Fruit fly (Drosophila melanogaster) whole organism, embryonic: ENCODE measurements around the gene CG33108.
A peak's percentile ranks its signal among the peaks of the same experiment; 100 is the strongest.

Experiments used
- B-H2 ChIP-seq: fragments of 200-800 bp; sonication (Bioruptor generic); optimal IDR thresholded peaks from 2 replicates; lab custom pipeline; 2018; ENCODE audit warnings: missing biosample characterization, mild to moderate bottlenecking, missing genetic modification characterization
- BEAF-32 ChIP-seq: fragments of 200-800 bp; sonication (Bioruptor generic); optimal IDR thresholded peaks from 3 replicates; lab custom pipeline; 2017; ENCODE audit warnings: missing biosample characterization, missing genetic modification characterization, mild to moderate bottlenecking, moderate library complexity, missing genetic modification reagents
- CG10147 ChIP-seq: fragments of 200-800 bp; sonication (Bioruptor generic); optimal IDR thresholded peaks from 2 replicates; lab custom pipeline; 2019; ENCODE audit warnings: missing biosample characterization, mild to moderate bottlenecking, missing genetic modification characterization, moderate library complexity
- CG10321 ChIP-seq: fragments of 200-800 bp; sonication (Bioruptor generic); IDR thresholded peaks from 2 replicates; pipeline ENCODE4 v1.3.6; 2022; ENCODE audit warnings: missing biosample characterization, missing genetic modification characterization
- CG10462 ChIP-seq: fragments of 200-800 bp; sonication (Bioruptor generic); optimal IDR thresholded peaks from 2 replicates; lab custom pipeline; 2016; ENCODE audit warnings: missing biosample characterization, missing genetic modification characterization
- CG12769 ChIP-seq: fragments of 200-800 bp; sonication (Bioruptor generic); optimal IDR thresholded peaks from 2 replicates; lab custom pipeline; 2019; ENCODE audit warnings: missing biosample characterization, mild to moderate bottlenecking, missing genetic modification characterization, moderate library complexity
- CG14441 ChIP-seq: fragments of 200-800 bp; sonication (Bioruptor generic); IDR thresholded peaks from 2 replicates; pipeline ENCODE4 v1.3.6; 2022; ENCODE audit warnings: missing biosample characterization, missing genetic modification characterization
- CG15011 ChIP-seq: fragments of 200-800 bp; sonication (Bioruptor generic); optimal IDR thresholded peaks from 3 replicates; lab custom pipeline; 2018; ENCODE audit warnings: missing biosample characterization, mild to moderate bottlenecking, missing genetic modification characterization
- CG15073 ChIP-seq: fragments of 200-800 bp; sonication (Bioruptor generic); optimal IDR thresholded peaks from 2 replicates; lab custom pipeline; 2016; ENCODE audit warnings: missing biosample characterization, missing genetic modification characterization
- CG17361 ChIP-seq: fragments of 200-800 bp; sonication (Bioruptor generic); IDR thresholded peaks from 3 replicates; pipeline ENCODE4 v1.3.6; 2022; ENCODE audit warnings: missing biosample characterization, missing genetic modification characterization
- CG17802 ChIP-seq: fragments of 200-800 bp; sonication (Bioruptor generic); optimal IDR thresholded peaks from 2 replicates; lab custom pipeline; 2018; ENCODE audit warnings: missing biosample characterization, mild to moderate bottlenecking, missing genetic modification characterization, moderate library complexity
- CG2129 ChIP-seq: fragments of 200-800 bp; sonication (Bioruptor generic); IDR thresholded peaks from 2 replicates; pipeline ENCODE4 v1.3.6; 2022; ENCODE audit warnings: missing biosample characterization, missing genetic modification characterization; ENCODE audit not compliant: partially characterized antibody
- CG33213 ChIP-seq: fragments of 200-800 bp; sonication (Bioruptor generic); optimal IDR thresholded peaks from 3 replicates; lab custom pipeline; 2016; ENCODE audit warnings: missing biosample characterization, missing genetic modification characterization
- CG33557 ChIP-seq: fragments of 200-800 bp; sonication (Bioruptor generic); optimal IDR thresholded peaks from 2 replicates; lab custom pipeline; 2019; ENCODE audit warnings: missing biosample characterization, mild to moderate bottlenecking, missing genetic modification characterization, moderate library complexity
- CG4328 ChIP-seq: fragments of 200-800 bp; sonication (Bioruptor generic); optimal IDR thresholded peaks from 3 replicates; lab custom pipeline; 2017; ENCODE audit warnings: missing biosample characterization, missing genetic modification reagents, missing genetic modification characterization
- CG4617 ChIP-seq: fragments of 200-800 bp; sonication (Bioruptor generic); optimal IDR thresholded peaks from 3 replicates; lab custom pipeline; 2016; ENCODE audit warnings: missing biosample characterization, missing genetic modification characterization, borderline replicate concordance
- CG4730 ChIP-seq: fragments of 200-800 bp; sonication (Bioruptor generic); IDR thresholded peaks from 2 replicates; pipeline ENCODE4 v1.3.6; 2022; ENCODE audit warnings: missing biosample characterization, missing genetic modification characterization
- CG4820 ChIP-seq: fragments of 200-800 bp; sonication (Bioruptor generic); optimal IDR thresholded peaks from 3 replicates; lab custom pipeline; 2016; ENCODE audit warnings: missing biosample characterization, missing genetic modification characterization
- CG5180 ChIP-seq: fragments of 200-800 bp; sonication (Bioruptor generic); optimal IDR thresholded peaks from 3 replicates; lab custom pipeline; 2017; ENCODE audit warnings: missing biosample characterization, missing genetic modification characterization, mild to moderate bottlenecking, moderate library complexity, missing genetic modification reagents
- CG6254 ChIP-seq: fragments of 200-800 bp; sonication (Bioruptor generic); optimal IDR thresholded peaks from 3 replicates; lab custom pipeline; 2017; ENCODE audit warnings: mild to moderate bottlenecking, missing biosample characterization, missing genetic modification reagents, missing genetic modification characterization
- CG6683 ChIP-seq: fragments of 200-800 bp; sonication (Bioruptor generic); optimal IDR thresholded peaks from 2 replicates; lab custom pipeline; 2017; ENCODE audit warnings: missing biosample characterization, mild to moderate bottlenecking, missing genetic modification characterization, missing genetic modification reagents
- CG8388 ChIP-seq: fragments of 200-800 bp; sonication (Bioruptor generic); optimal IDR thresholded peaks from 2 replicates; lab custom pipeline; 2019; ENCODE audit warnings: missing biosample characterization, mild to moderate bottlenecking, missing genetic modification characterization, moderate library complexity
- CG9215 ChIP-seq: fragments of 200-800 bp; sonication (Bioruptor generic); IDR thresholded peaks from 2 replicates; pipeline ENCODE4 v1.3.6; 2022; ENCODE audit warnings: missing biosample characterization, missing genetic modification characterization
- Chrac-16 ChIP-seq: fragments of 200-800 bp; sonication (Bioruptor generic); optimal IDR thresholded peaks from 3 replicates; lab custom pipeline; 2016; ENCODE audit warnings: missing biosample characterization, missing genetic modification characterization
- Dip2 ChIP-seq: fragments of 200-800 bp; sonication (Bioruptor generic); IDR thresholded peaks from 2 replicates; pipeline ENCODE4 v1.3.6; 2022; ENCODE audit warnings: missing biosample characterization, missing genetic modification characterization
- Dip3 ChIP-seq: fragments of 200-800 bp; sonication (Bioruptor generic); optimal IDR thresholded peaks from 3 replicates; lab custom pipeline; 2016; ENCODE audit warnings: missing biosample characterization, missing genetic modification characterization
- E2f2 ChIP-seq: fragments of 200-800 bp; sonication (Bioruptor generic); IDR thresholded peaks from 2 replicates; pipeline ENCODE4 v1.3.6; 2022; ENCODE audit warnings: missing biosample characterization, missing genetic modification characterization
- Fer3 ChIP-seq: fragments of 200-800 bp; sonication (Bioruptor generic); optimal IDR thresholded peaks from 2 replicates; lab custom pipeline; 2018; ENCODE audit warnings: missing biosample characterization, mild to moderate bottlenecking, missing genetic modification characterization, moderate library complexity
- Lpt ChIP-seq: fragments of >200 bp; optimal IDR thresholded peaks from 2 replicates; lab custom pipeline; 2018; ENCODE audit warnings: missing biosample characterization, missing genetic modification characterization
- Mad ChIP-seq: fragments of 200-800 bp; sonication (Bioruptor generic); optimal IDR thresholded peaks from 2 replicates; lab custom pipeline; 2016; ENCODE audit warnings: missing biosample characterization, missing genetic modification characterization
- Meics ChIP-seq: fragments of 200-800 bp; sonication (Bioruptor generic); optimal IDR thresholded peaks from 2 replicates; lab custom pipeline; 2017; ENCODE audit warnings: missing biosample characterization, mild to moderate bottlenecking, missing genetic modification characterization
- PHDP ChIP-seq: fragments of 200-800 bp; sonication (Bioruptor generic); optimal IDR thresholded peaks from 3 replicates; lab custom pipeline; 2018; ENCODE audit warnings: missing biosample characterization, mild to moderate bottlenecking, missing genetic modification characterization, moderate library complexity
- Stat92E ChIP-seq, 3 experiments: fragments of >200 bp in 2 of 3; fragments of 200-800 bp in 1 of 3; sonication (Bioruptor generic) in 1 of 3; optimal IDR thresholded peaks; 2 replicates each; lab custom pipeline; 2017 to 2019; ENCODE audit warnings: missing biosample characterization in 3 of 3, missing genetic modification characterization in 3 of 3, mild to moderate bottlenecking in 1 of 3, moderate library complexity in 1 of 3
- TFAM ChIP-seq: fragments of 200-800 bp; sonication (Bioruptor generic); optimal IDR thresholded peaks from 2 replicates; lab custom pipeline; 2017; ENCODE audit warnings: missing biosample characterization, missing genetic modification characterization, inconsistent platforms
- chinmo ChIP-seq: fragments of 200-800 bp; sonication (Bioruptor generic); IDR thresholded peaks from 4 replicates; pipeline ENCODE4 v1.3.6; 2022; ENCODE audit warnings: missing biosample characterization, missing genetic modification characterization; ENCODE audit not compliant: partially characterized antibody
- crp ChIP-seq, 2 experiments: fragments of 200-800 bp; sonication (Bioruptor generic); optimal IDR thresholded peaks; 2 replicates in 1 of 2; 3 replicates in 1 of 2; lab custom pipeline; 2017; ENCODE audit warnings: missing biosample characterization in 2 of 2, missing genetic modification characterization in 2 of 2, mild to moderate bottlenecking in 1 of 2, moderate library complexity in 1 of 2
- dmrt99B ChIP-seq: fragments of 200-800 bp; sonication (Bioruptor generic); optimal IDR thresholded peaks from 2 replicates; lab custom pipeline; 2018; ENCODE audit warnings: missing biosample characterization, mild to moderate bottlenecking, missing genetic modification characterization, moderate library complexity
- emc ChIP-seq: fragments of 200-800 bp; sonication (Bioruptor generic); optimal IDR thresholded peaks from 2 replicates; lab custom pipeline; 2016; ENCODE audit warnings: missing biosample characterization, missing genetic modification characterization
- eve ChIP-seq, 2 experiments: fragments of >200 bp; optimal IDR thresholded peaks; 2 replicates each; lab custom pipeline; 2017; ENCODE audit warnings: missing biosample characterization in 2 of 2, missing genetic modification characterization in 2 of 2
- gt ChIP-seq: fragments of 200-800 bp; sonication (Bioruptor generic); IDR thresholded peaks from 2 replicates; pipeline ENCODE4 v1.3.6; 2022; ENCODE audit warnings: missing biosample characterization, missing genetic modification characterization
- hb ChIP-seq: fragments of 200-800 bp; sonication (Bioruptor generic); IDR thresholded peaks from 3 replicates; pipeline ENCODE4 v1.3.6; 2022; ENCODE audit warnings: missing biosample characterization, missing genetic modification characterization; ENCODE audit not compliant: partially characterized antibody
- jumu ChIP-seq: fragments of 200-800 bp; sonication (Bioruptor generic); optimal IDR thresholded peaks from 3 replicates; lab custom pipeline; 2016; ENCODE audit warnings: missing biosample characterization, missing genetic modification characterization
- lmd ChIP-seq: fragments of 200-800 bp; sonication (Bioruptor generic); IDR thresholded peaks from 2 replicates; pipeline ENCODE4 v1.3.6; 2022; ENCODE audit warnings: missing biosample characterization, missing genetic modification characterization
- luna ChIP-seq: fragments of 200-800 bp; sonication (Bioruptor generic); optimal IDR thresholded peaks from 2 replicates; lab custom pipeline; 2016; ENCODE audit warnings: missing biosample characterization, missing genetic modification characterization
- nerfin-2 ChIP-seq: fragments of 200-800 bp; sonication (Bioruptor generic); IDR thresholded peaks from 2 replicates; pipeline ENCODE4 v1.3.6; 2022; ENCODE audit warnings: missing biosample characterization, missing genetic modification characterization; ENCODE audit not compliant: partially characterized antibody
- pan ChIP-seq, 4 experiments: fragments of >200 bp in 3 of 4; fragments of 200-800 bp in 1 of 4; sonication (Bioruptor generic) in 1 of 4; optimal IDR thresholded peaks in 3 of 4; IDR thresholded peaks in 1 of 4; 2 replicates each; pipeline versions ENCODE4 v1.3.6 to Lab custom; 2017 to 2022; ENCODE audit warnings: missing biosample characterization in 2 of 4, missing genetic modification characterization in 2 of 4, mixed read lengths in 1 of 4
- sim ChIP-seq: fragments of 200-800 bp; sonication (Bioruptor generic); IDR thresholded peaks from 2 replicates; pipeline ENCODE4 v1.3.6; 2022; ENCODE audit warnings: missing biosample characterization, missing genetic modification characterization
- tx ChIP-seq: fragments of 200-800 bp; sonication (Bioruptor generic); optimal IDR thresholded peaks from 2 replicates; lab custom pipeline; 2016; ENCODE audit warnings: missing biosample characterization, missing genetic modification characterization
- yki ChIP-seq: fragments of >200 bp; optimal IDR thresholded peaks from 3 replicates; lab custom pipeline; 2018

Gene CG33108

DNA sequence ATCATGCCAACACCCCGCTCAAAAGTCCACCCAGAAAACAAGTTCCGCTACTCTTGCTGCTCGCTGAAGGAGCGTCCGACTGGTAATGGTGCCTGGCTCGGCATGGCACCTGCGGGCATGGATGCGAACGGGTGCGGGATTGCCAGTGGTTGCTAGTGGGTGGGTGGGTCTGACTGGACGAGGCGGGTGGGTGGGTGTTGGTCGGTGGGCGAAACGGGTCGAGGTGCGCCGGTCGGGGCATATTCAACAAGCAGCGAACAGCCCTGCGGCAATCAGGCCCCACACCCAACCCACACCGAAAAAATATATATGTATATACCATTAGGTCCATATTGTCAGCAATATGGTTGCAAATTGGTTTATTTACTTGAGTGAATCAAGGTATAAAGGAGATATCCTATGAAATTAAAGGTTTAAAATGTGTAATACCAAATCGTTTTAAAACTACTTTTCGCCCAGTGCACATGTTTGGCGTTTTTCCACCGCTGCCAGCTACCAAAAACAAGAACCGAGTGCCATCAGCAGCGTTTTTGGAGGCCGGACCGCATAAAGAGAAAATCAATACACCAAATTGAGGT is 15.3 kb downstream of the CG33108 start (continued):
- no peak for TF ChIP-seq CG4617 (GFP tag; lab: Kevin White, UChicago)
- TF ChIP-seq emc (GFP tag; lab: Kevin White, UChicago), result no peak
- no peak for TF ChIP-seq crp (GFP tag; optimal IDR thresholded peaks at IDR 0.05; lab: Kevin White, UChicago)
- no peak for TF ChIP-seq CG33213 (GFP tag; lab: Kevin White, UChicago)
- no peak for TF ChIP-seq CG33557
- no peak for TF ChIP-seq Dip3
- peak; percentile 66 for TF ChIP-seq PHDP
- TF ChIP-seq CG2129 (GFP tag; lab: Robert Waterston, UW), result no peak
- TF ChIP-seq Chrac-16 (GFP tag; lab: Kevin White, UChicago), result peak; percentile 8
- TF ChIP-seq CG4730 (GFP tag; lab: Robert Waterston, UW), result peak; percentile 56
- no peak for TF ChIP-seq TFAM (GFP tag; lab: Kevin White, UChicago)
- peak; percentile 53 for TF ChIP-seq CG10147 (GFP tag; lab: Kevin White, UChicago)
- peak; percentile 5 for TF ChIP-seq Mad
- no peak for TF ChIP-seq chinmo
- TF ChIP-seq CG6254 (GFP tag; lab: Kevin White, UChicago), result no peak
- TF ChIP-seq CG6683 (GFP tag; lab: Kevin White, UChicago), result peak; percentile 22
- no peak for TF ChIP-seq hb (GFP tag; lab: Robert Waterston, UW)
- TF ChIP-seq CG10321 (GFP tag; lab: Robert Waterston, UW), result no peak
- TF ChIP-seq nerfin-2 (GFP tag; lab: Robert Waterston, UW), result no peak
- peak; percentile 69 for TF ChIP-seq Meics
- TF ChIP-seq BEAF-32, result no peak
- TF ChIP-seq CG4328 (GFP tag; lab: Kevin White, UChicago), result no peak
- peak; percentile 62 for TF ChIP-seq Fer3 (tag; lab: Kevin White, UChicago)
- TF ChIP-seq yki (lab: Kevin White, UChicago), result no peak
- TF ChIP-seq luna (GFP tag; lab: Kevin White, UChicago), result no peak
- TF ChIP-seq Dip2 (GFP tag; lab: Robert Waterston, UW), result no peak
- TF ChIP-seq CG10462 (GFP tag; lab: Kevin White, UChicago), result no peak
- TF ChIP-seq CG9215 (GFP tag; lab: Robert Waterston, UW), result peak; percentile 50
- no peak for TF ChIP-seq CG17802 (tag; lab: Kevin White, UChicago)
- TF ChIP-seq CG14441 (GFP tag; lab: Robert Waterston, UW), result peak; percentile 73
- TF ChIP-seq sim (GFP tag; lab: Robert Waterston, UW), result peak; percentile 37; the same call in 1 of the 2 replicates
- no peak for TF ChIP-seq jumu
- TF ChIP-seq B-H2, result no peak
- peak; percentile 7 for TF ChIP-seq CG5180 (GFP tag; lab: Kevin White, UChicago)
- TF ChIP-seq CG12769, result peak; percentile 72
- peak; percentile 30 for TF ChIP-seq CG8388 (GFP tag; lab: Kevin White, UChicago)
- peak; percentile 47; the same call in 1 of the 2 replicates for TF ChIP-seq E2f2 (GFP tag; lab: Robert Waterston, UW)
- peak; percentile 72 for TF ChIP-seq lmd (GFP tag; lab: Robert Waterston, UW)
- TF ChIP-seq tx, result no peak
- peak in 1 of 2 experiments; percentile 73 for TF ChIP-seq eve (GFP tag; optimal IDR thresholded peaks at IDR 0.05; lab: Kevin White, UChicago)
- peak; percentile 60 for TF ChIP-seq dmrt99B (tag; lab: Kevin White, UChicago)
- no peak for TF ChIP-seq gt (GFP tag; lab: Robert Waterston, UW)
- peak; percentile 25 for TF ChIP-seq CG15011 (GFP tag; lab: Kevin White, UChicago)
- TF ChIP-seq CG17361, result peak; percentile 61
- TF ChIP-seq Stat92E (GFP tag; optimal IDR thresholded peaks at IDR 0.05; lab: Kevin White, UChicago), result no peak
- TF ChIP-seq CG15073, result no peak
- TF ChIP-seq pan (optimal IDR thresholded peaks at IDR 0.05; lab: Kevin White, UChicago), result no peak
- TF ChIP-seq pan (GFP tag; optimal IDR thresholded peaks at IDR 0.05 in 1 of 2, IDR thresholded peaks at IDR 0.05 in 1 of 2), result peak in 1 of 2 experiments; percentile 76
- TF ChIP-seq CG4820 (GFP tag; lab: Kevin White, UChicago), result no peak
- TF ChIP-seq Lpt (GFP tag; lab: Kevin White, UChicago), result no peak
